Worm (Caenorhabditis elegans): ENCODE data around the gene chk-1.

DNA sequence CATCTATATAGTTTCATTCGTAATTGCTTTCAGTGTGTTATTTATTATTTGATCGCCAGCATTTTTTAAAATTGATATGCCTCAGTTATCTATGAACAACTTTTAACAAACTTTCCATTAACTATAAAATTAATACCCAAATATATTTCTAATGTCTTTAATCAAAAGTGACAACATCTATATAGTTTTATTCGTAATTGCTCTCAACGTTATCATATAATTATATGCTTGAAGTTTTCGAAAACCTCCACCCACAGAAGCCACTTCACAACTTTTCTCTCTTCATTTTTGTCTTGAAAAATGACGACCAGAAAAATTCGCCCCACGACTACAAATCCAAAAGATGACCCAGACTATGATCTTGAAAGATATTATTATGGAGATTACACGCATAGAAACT lies 49.1 kb upstream of the chk-1 start, which contains the start of gene srw-6:
- TF ChIP-seq gmeb-2 (tag; optimal IDR thresholded peaks at IDR 0.05): no peak
- TF ChIP-seq K02D7.2 (tag; optimal IDR thresholded peaks at IDR 0.05): no peak
- no peak for TF ChIP-seq ceh-48 (tag; optimal IDR thresholded peaks at IDR 0.05)
- TF ChIP-seq nfya-1 (tag; optimal IDR thresholded peaks at IDR 0.05): no peak
- TF ChIP-seq fkh-10 (GFP tag; optimal IDR thresholded peaks at IDR 0.05): no peak
- no peak for TF ChIP-seq elt-4 (tag; optimal IDR thresholded peaks at IDR 0.05)
